Worm (Caenorhabditis elegans) whole organism, L1 larva: ENCODE data around the gene C07A12.18.

Experiments
- ceh-88 ChIP-seq: fragments of 200-800 bp; sonication (Bioruptor generic); IDR thresholded peaks from 2 replicates; pipeline ENCODE4 v1.3.6; 2022; ENCODE audit warnings: missing genetic modification characterization, missing compliant biosample characterization
- nhr-28 ChIP-seq: fragments of 150-350 bp; optimal IDR thresholded peaks from 2 replicates; lab custom pipeline; 2014; ENCODE audit warnings: missing biosample characterization, missing genetic modification characterization
- rnt-1 ChIP-seq: sonication (generic microtip); optimal IDR thresholded peaks from 2 replicates; lab custom pipeline; 2016; ENCODE audit warnings: mild to moderate bottlenecking, missing genetic modification characterization, moderate library complexity, missing compliant biosample characterization

ce11 chrX:4502039-4502438, 47.7 kb downstream of the C07A12.18 start:
- no peak for TF ChIP-seq rnt-1 (tag; lab: Kevin White, UChicago)
- TF ChIP-seq ceh-88 (GFP tag; lab: Robert Waterston, UW): no peak
- TF ChIP-seq nhr-28 (tag; lab: Kevin White, UChicago): no peak
